Worm (Caenorhabditis elegans): ENCODE data around the gene srz-9.
"Not testable (repeated sequence)": the region's sequence is repeated elsewhere in the genome, so short reads cannot be mapped to it uniquely, and the experiment has no call there.

srz-9 gene

DNA sequence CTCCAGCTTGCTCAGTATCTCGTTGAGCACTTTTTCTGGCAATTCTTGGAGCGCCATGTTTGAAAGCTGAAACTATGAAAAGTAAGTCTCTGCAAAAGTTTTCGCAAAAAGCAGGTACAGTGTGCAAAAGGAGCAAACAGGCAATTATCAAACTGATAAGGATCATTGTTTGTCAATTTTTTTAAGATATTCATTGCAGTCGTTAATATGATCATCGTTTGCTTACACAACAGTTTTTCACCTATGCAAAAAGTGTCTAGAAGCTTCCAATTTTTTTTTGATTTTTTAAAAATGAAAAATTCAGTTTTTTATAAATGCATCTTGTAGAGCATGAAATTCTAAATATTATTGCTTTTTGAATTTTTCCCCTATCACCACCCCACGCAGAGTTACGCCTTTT, 5.4 kb upstream of the srz-9 start, which contains the start of gene fbxa-78:
Gene fbxa-78 (minus strand): TSS at position 101 of the 400 bp plus-strand sequence.
- not testable (repeated sequence) for TF ChIP-seq hlh-15, Y22D7AL.16, pax-1 (tag; optimal IDR thresholded peaks at IDR 0.05)

ce11 chrIII:1266799-1267198, 3.0 kb downstream of the srz-9 start, which contains the start of gene fbxa-151:
TSS of gene fbxa-151 (minus strand) at chrIII:1266899.
- TF ChIP-seq nhr-11 (tag; optimal IDR thresholded peaks at IDR 0.05); ceh-9 (tag; optimal IDR thresholded peaks at IDR 0.05); ama-1 (optimal IDR thresholded peaks at IDR 0.05): not testable (repeated sequence)

DNA sequence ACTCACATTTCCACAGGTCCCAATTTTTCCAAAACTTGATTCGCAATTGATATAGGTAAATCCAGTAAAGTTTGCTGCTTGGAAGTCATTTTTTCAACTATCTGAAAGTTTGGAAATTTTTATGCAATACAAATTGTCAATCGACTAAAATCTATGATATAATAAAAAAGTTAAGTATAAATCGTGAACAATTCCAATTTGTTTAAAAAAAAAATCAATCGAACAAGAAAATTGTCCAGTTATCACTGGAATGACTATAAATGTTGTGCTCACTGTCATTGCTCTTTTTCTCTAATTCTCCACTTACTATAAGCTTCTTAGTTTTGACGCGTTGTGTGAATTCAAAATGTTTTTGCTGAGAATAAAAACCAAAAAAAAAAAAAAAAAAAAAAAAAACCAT, 5.4 kb downstream of the srz-9 start, which contains the start of gene fbxa-32:
Gene fbxa-32 (minus strand): TSS at position 101 of the 400 bp plus-strand sequence.
- TF ChIP-seq pax-1 (tag; optimal IDR thresholded peaks at IDR 0.05) (no peak), ceh-31 (tag; optimal IDR thresholded peaks at IDR 0.05) (no peak), nhr-11 (tag; optimal IDR thresholded peaks at IDR 0.05) (no peak), K09A11.1 (tag; optimal IDR thresholded peaks at IDR 0.05; ENCODE audit: insufficient read depth) (no peak), ets-4 (tag; optimal IDR thresholded peaks at IDR 0.05) (no peak), madf-2 (tag; optimal IDR thresholded peaks at IDR 0.05) (no peak), sox-2 (GFP tag; IDR thresholded peaks at IDR 0.05) (no peak), dve-1 (tag; optimal IDR thresholded peaks at IDR 0.05) (no peak), elt-2 (tag; optimal IDR thresholded peaks at IDR 0.05) (no peak), odd-2 (tag; optimal IDR thresholded peaks at IDR 0.05) (no peak), pros-1 (tag; optimal IDR thresholded peaks at IDR 0.05) (no peak), ahr-1 (tag; optimal IDR thresholded peaks at IDR 0.05) (no peak), ceh-34 (tag; optimal IDR thresholded peaks at IDR 0.05) (no peak), npax-4 (tag; optimal IDR thresholded peaks at IDR 0.05) (no peak), ceh-9 (tag; optimal IDR thresholded peaks at IDR 0.05) (no peak)

DNA sequence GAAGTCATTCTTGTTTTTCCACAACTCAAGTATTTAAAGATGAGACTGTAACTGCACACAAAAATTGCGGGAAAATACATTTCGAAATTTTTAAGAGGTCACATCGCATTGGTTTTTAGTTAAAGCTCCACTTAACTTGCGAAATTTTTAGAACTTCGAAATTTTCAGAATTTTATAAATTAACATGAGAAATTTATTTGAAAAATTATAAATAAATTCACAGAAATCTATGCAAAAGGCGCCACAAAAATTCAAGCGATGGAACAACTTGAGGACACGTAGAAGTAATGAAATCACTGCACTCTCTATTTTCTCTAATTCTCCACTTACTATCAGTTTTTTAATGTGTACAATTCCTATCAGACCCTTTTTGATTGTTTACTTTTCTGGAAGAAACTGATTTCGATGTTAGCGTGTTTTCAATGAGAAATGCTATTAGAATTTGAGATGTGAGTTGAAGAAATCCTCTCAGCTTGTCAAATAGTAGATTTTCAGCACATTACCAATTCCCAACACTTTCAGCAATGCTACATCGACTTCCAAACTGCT, 7.7 kb downstream of the srz-9 start, which contains the start of gene fbxa-31:
Gene fbxa-31 (minus strand): TSS at position 51 of the 549 bp plus-strand sequence.
- no peak for TF ChIP-seq npax-4 (tag; optimal IDR thresholded peaks at IDR 0.05)
- TF ChIP-seq syd-9 (tag; optimal IDR thresholded peaks at IDR 0.05), result no peak
- TF ChIP-seq ceh-45 (GFP tag; IDR thresholded peaks at IDR 0.05), result no peak

DNA sequence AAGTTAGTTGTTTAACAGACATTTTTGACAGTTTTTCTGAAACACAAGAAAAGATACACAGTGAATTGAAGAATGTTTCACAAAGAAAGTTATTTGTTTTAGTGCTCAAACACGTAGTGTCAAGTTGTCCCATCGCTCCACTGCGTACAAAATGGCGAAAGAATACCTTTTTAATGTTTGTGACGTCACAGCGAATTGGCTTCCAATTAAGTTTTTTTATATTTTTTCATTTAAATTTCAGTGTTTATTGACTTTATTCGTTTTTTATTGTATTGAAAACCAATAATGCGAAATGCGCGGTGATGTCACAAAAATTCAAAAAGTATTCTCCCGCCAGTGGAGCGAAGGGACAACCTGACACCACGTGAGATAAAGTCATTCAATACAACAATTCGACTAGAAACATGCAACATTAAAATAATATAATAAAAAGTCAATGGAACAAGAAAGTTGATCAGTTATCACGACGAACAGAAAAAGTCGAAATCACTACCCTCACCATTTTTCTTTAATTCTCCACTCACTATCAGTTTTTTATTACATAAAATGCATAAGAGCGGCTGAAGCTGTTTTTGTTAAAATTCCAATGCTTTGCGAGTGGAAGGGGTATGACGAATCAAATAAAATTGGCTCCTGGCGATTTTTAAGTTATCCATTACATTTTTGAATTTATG, 10.0 kb downstream of the srz-9 start, which contains the start of gene fbxa-29:
Gene fbxa-29 (minus strand): TSS at position 51 of the 674 bp plus-strand sequence.
- TF ChIP-seq K02D7.2 (tag; optimal IDR thresholded peaks at IDR 0.05), result no peak
- no peak for TF ChIP-seq ztf-16 (tag; optimal IDR thresholded peaks at IDR 0.05)
- no peak for TF ChIP-seq ceh-9 (tag; optimal IDR thresholded peaks at IDR 0.05)
- TF ChIP-seq K09A11.1 (tag; optimal IDR thresholded peaks at IDR 0.05; ENCODE audit: insufficient read depth), result no peak
- TF ChIP-seq tbx-2 (tag; optimal IDR thresholded peaks at IDR 0.05), result no peak
- no peak for TF ChIP-seq ttx-3 (tag; optimal IDR thresholded peaks at IDR 0.05)
- no peak for TF ChIP-seq nhr-232 (tag; optimal IDR thresholded peaks at IDR 0.05)

DNA sequence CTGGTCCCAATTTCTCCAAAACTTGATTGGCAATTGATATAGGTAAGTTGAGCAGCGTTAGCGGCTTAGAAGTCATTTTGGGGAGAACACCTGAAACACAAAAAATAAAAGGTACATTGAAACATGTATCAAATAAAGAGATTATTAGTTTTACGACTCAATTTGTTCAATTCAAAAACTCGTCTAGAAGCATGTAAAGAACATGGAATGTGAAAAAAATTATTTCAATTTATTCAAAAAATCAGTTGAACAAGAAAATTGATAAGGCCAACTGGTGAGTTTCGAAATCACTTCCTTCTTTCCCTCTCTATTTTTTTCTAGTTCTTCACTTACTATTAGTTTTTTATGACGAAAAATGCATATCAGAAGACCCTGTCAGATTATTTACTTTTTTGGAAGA, 11.7 kb downstream of the srz-9 start, which contains the start of gene fbxa-30:
Gene fbxa-30 (minus strand): TSS at position 101 of the 400 bp plus-strand sequence.
- TF ChIP-seq pqm-1 (tag; optimal IDR thresholded peaks at IDR 0.05) (no peak), ceh-34 (tag; optimal IDR thresholded peaks at IDR 0.05) (no peak), ceh-30 (tag; optimal IDR thresholded peaks at IDR 0.05) (no peak), nhr-232 (tag; optimal IDR thresholded peaks at IDR 0.05) (no peak), ceh-45 (GFP tag; IDR thresholded peaks at IDR 0.05) (no peak), pax-1 (tag; optimal IDR thresholded peaks at IDR 0.05) (no peak), nhr-11 (tag; optimal IDR thresholded peaks at IDR 0.05) (no peak), unc-55 (GFP tag; optimal IDR thresholded peaks at IDR 0.05) (no peak), ceh-19 (GFP tag; optimal IDR thresholded peaks at IDR 0.05) (no peak), ceh-31 (tag; optimal IDR thresholded peaks at IDR 0.05) (no peak), ttx-3 (tag; optimal IDR thresholded peaks at IDR 0.05) (no peak), ama-1 (optimal IDR thresholded peaks at IDR 0.05) (no peak)

Measured in whole organism, late embryonic.